Worm (Caenorhabditis elegans): ENCODE measurements around the gene F25E2.2.
A peak's percentile ranks its signal among the peaks of the same experiment; 100 is the strongest.

F25E2.2 gene

ce11 chrX:802478-802877, 8.1 kb downstream of the F25E2.2 start, which contains the start of gene gtr-1:
gtr-1 (plus strand) TSS chrX:802778.
- TF ChIP-seq nhr-28 (tag; optimal IDR thresholded peaks at IDR 0.05) (no peak), elt-1 (tag; optimal IDR thresholded peaks at IDR 0.05) (no peak), eor-1 (tag; optimal IDR thresholded peaks at IDR 0.05) (no peak), ceh-82 (tag; optimal IDR thresholded peaks at IDR 0.05) (no peak)

- TF ChIP-seq nhr-237 (tag; optimal IDR thresholded peaks at IDR 0.05), result no peak
- TF ChIP-seq egl-5 (tag; optimal IDR thresholded peaks at IDR 0.05), result no peak
- TF ChIP-seq nhr-25 (tag; optimal IDR thresholded peaks at IDR 0.05), result no peak
- peak; percentile 30 for TF ChIP-seq pha-4 (tag; optimal IDR thresholded peaks at IDR 0.05)
- no peak for TF ChIP-seq hmg-11 (tag; optimal IDR thresholded peaks at IDR 0.05)
- no peak for TF ChIP-seq unc-39 (tag; optimal IDR thresholded peaks at IDR 0.05)
Measured at ce11 chrX:790593-790992, 20.0 kb downstream of the F25E2.2 start.

DNA sequence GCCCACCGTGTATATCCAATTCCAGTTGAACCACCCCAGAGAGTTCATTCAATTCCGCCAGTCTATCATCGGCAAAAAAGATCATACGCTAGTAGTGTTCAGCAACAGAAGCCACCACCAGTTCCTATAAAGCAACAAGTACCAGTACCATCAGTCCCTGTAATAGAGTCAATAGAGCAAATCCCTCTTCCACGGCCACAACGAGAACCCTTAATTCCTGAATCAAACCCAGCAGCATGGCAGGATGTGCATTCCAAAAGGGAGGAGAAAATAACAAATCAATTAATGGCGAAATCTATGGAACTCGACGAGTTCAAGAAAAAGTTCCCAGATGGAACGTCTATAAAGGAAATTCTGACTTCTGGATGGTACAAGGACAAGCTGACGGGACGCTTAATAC, 20.7 kb downstream of the F25E2.2 start:
- no peak for TF ChIP-seq ztf-11 (tag; optimal IDR thresholded peaks at IDR 0.05)
- no peak for TF ChIP-seq pha-4 (tag; optimal IDR thresholded peaks at IDR 0.05)
- no peak for TF ChIP-seq mml-1 (tag; optimal IDR thresholded peaks at IDR 0.05)
- no peak for TF ChIP-seq zag-1 (tag; optimal IDR thresholded peaks at IDR 0.05)
- TF ChIP-seq ceh-16 (tag; optimal IDR thresholded peaks at IDR 0.05), result no peak
- TF ChIP-seq R02D3.7 (tag; optimal IDR thresholded peaks at IDR 0.05), result no peak
- TF ChIP-seq egl-5 (tag; optimal IDR thresholded peaks at IDR 0.05), result no peak
- TF ChIP-seq nfya-1 (tag; optimal IDR thresholded peaks at IDR 0.05; ENCODE audit: insufficient read depth), result no peak
- no peak for TF ChIP-seq fkh-10 (GFP tag; optimal IDR thresholded peaks at IDR 0.05)
- TF ChIP-seq nhr-77 (tag; optimal IDR thresholded peaks at IDR 0.05), result no peak
- TF ChIP-seq lsy-12 (tag; optimal IDR thresholded peaks at IDR 0.05), result no peak
- no peak for TF ChIP-seq fos-1 (tag; optimal IDR thresholded peaks at IDR 0.05)
- no peak for TF ChIP-seq snpc-4 (tag; optimal IDR thresholded peaks at IDR 0.05)
- no peak for TF ChIP-seq daf-12 (tag; optimal IDR thresholded peaks at IDR 0.05)
- no peak for TF ChIP-seq nhr-11 (tag; optimal IDR thresholded peaks at IDR 0.05)
- TF ChIP-seq ceh-28 (tag; optimal IDR thresholded peaks at IDR 0.05), result no peak
- no peak for TF ChIP-seq sea-2 (GFP tag; optimal IDR thresholded peaks at IDR 0.05)

DNA sequence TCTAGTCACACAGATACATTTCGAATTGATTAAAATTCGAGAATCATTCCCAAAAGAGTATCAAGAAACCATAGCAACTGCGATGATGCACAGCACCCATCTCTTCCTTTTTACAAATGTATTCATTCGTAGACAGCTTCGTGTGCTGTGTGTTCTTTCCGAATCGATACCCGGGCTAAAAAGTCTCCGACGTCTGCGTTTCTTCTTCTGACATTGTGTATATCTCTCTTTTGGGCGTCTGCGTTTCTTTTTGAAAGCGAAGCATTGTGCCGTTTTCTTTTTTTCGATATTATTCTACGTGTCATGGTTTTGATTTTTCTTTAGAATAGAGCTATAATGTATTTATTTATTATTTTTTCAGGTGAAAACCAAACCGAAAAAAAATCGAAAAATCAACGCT, 22.6 kb downstream of the F25E2.2 start, which contains the start of gene attf-5:
Gene attf-5 (plus strand): TSS at position 362 of the 400 bp plus-strand sequence.
- TF ChIP-seq egl-5 (tag; optimal IDR thresholded peaks at IDR 0.05) (no peak), pha-4 (tag; optimal IDR thresholded peaks at IDR 0.05) (peak; percentile 53), mdl-1 (tag; optimal IDR thresholded peaks at IDR 0.05) (no peak), ceh-28 (tag; optimal IDR thresholded peaks at IDR 0.05) (peak; percentile 78), hmg-11 (tag; optimal IDR thresholded peaks at IDR 0.05) (peak; percentile 42), nhr-23 (tag; optimal IDR thresholded peaks at IDR 0.05) (peak; percentile 22)

ce11 chrX:785368-785767, 25.2 kb downstream of the F25E2.2 start:
- TF ChIP-seq jun-1 (tag; optimal IDR thresholded peaks at IDR 0.05) (no peak), ceh-28 (tag; optimal IDR thresholded peaks at IDR 0.05) (peak; percentile 43), nhr-77 (tag; optimal IDR thresholded peaks at IDR 0.05) (peak; percentile 11), nhr-23 (tag; optimal IDR thresholded peaks at IDR 0.05) (peak; percentile 23), elt-2 (tag; optimal IDR thresholded peaks at IDR 0.05) (no peak), nhr-12 (tag; optimal IDR thresholded peaks at IDR 0.05) (no peak), snpc-4 (tag; optimal IDR thresholded peaks at IDR 0.05) (no peak), nhr-43 (tag; optimal IDR thresholded peaks at IDR 0.05; ENCODE audit: poor library complexity, severe bottlenecking) (peak; percentile 17), ama-1 (optimal IDR thresholded peaks at IDR 0.05) (no peak), tbx-2 (tag; optimal IDR thresholded peaks at IDR 0.05) (peak; percentile 19)

ce11 chrX:784853-785252, 25.7 kb downstream of the F25E2.2 start, which contains the start of gene T04G9.6:
T04G9.6 (minus strand) TSS chrX:784953.
- no peak for TF ChIP-seq nhr-12 (tag; optimal IDR thresholded peaks at IDR 0.05)
- no peak for TF ChIP-seq unc-39 (tag; optimal IDR thresholded peaks at IDR 0.05)
- TF ChIP-seq daf-12 (tag; optimal IDR thresholded peaks at IDR 0.05), result no peak
- no peak for TF ChIP-seq elt-1 (tag; optimal IDR thresholded peaks at IDR 0.05)
- TF ChIP-seq fkh-10 (GFP tag; optimal IDR thresholded peaks at IDR 0.05), result no peak
- no peak for TF ChIP-seq ceh-82 (tag; optimal IDR thresholded peaks at IDR 0.05)
- no peak for TF ChIP-seq zag-1 (tag; optimal IDR thresholded peaks at IDR 0.05)
- no peak for TF ChIP-seq nhr-25 (tag; optimal IDR thresholded peaks at IDR 0.05)
- TF ChIP-seq hmg-11 (tag; optimal IDR thresholded peaks at IDR 0.05), result no peak
- TF ChIP-seq egl-27 (tag; optimal IDR thresholded peaks at IDR 0.05), result no peak
- no peak for TF ChIP-seq aly-2 (tag; optimal IDR thresholded peaks at IDR 0.05)
- TF ChIP-seq ceh-16 (tag; optimal IDR thresholded peaks at IDR 0.05), result no peak

Measured in whole organism, L3 larva.